Fruit fly (Drosophila melanogaster): ENCODE data around the gene nab.

Gene nab

dm6 chr3L:4133724-4134678 lies 26.7 kb downstream of the nab start, which contains the start of gene ens (continued):
- TF ChIP-seq Ets97D (GFP tag; optimal IDR thresholded peaks at IDR 0.05): peak; percentile 28
- TF ChIP-seq cg (GFP tag; optimal IDR thresholded peaks at IDR 0.05): peak; percentile 88
- TF ChIP-seq Hsf (GFP tag; optimal IDR thresholded peaks at IDR 0.05): no peak
- TF ChIP-seq CG10321 (GFP tag; IDR thresholded peaks at IDR 0.05): 0 out of 2 replicates have a peak, but pooled peaks have one; percentile 21
- TF ChIP-seq Nf-YB (GFP tag; optimal IDR thresholded peaks at IDR 0.05): no peak
- TF ChIP-seq B-H1 (GFP tag; IDR thresholded peaks at IDR 0.05): no peak
- no peak for TF ChIP-seq jigr1 (GFP tag; IDR thresholded peaks at IDR 0.05)
- peak; percentile 39 for TF ChIP-seq CG17186 (GFP tag; optimal IDR thresholded peaks at IDR 0.05)
- TF ChIP-seq CG14965 (GFP tag; optimal IDR thresholded peaks at IDR 0.05; ENCODE audit: borderline replicate concordance): no peak
- TF ChIP-seq CG10431 (GFP tag; optimal IDR thresholded peaks at IDR 0.05): peak; percentile 45
- peak; percentile 9 for TF ChIP-seq ac (GFP tag; optimal IDR thresholded peaks at IDR 0.05)
- TF ChIP-seq gfzf (GFP tag; optimal IDR thresholded peaks at IDR 0.05): peak; percentile 91
- TF ChIP-seq zfh2 (GFP tag; optimal IDR thresholded peaks at IDR 0.05): no peak
- TF ChIP-seq CG34376 (GFP tag; optimal IDR thresholded peaks at IDR 0.05): peak; percentile 21
- TF ChIP-seq chm (GFP tag; IDR thresholded peaks at IDR 0.05): peak; percentile 10; the same call in 1 of the 2 replicates
- peak; percentile 82 for TF ChIP-seq sens (GFP tag)
- TF ChIP-seq pzg (GFP tag; optimal IDR thresholded peaks at IDR 0.05): peak; percentile 79
- TF ChIP-seq CG1602 (GFP tag; optimal IDR thresholded peaks at IDR 0.05): no peak
- no peak for TF ChIP-seq E2f1 (GFP tag; IDR thresholded peaks at IDR 0.05)
- peak; percentile 22 for TF ChIP-seq CG12299 (tag; optimal IDR thresholded peaks at IDR 0.05)
- peak; percentile 79 for TF ChIP-seq CG13894 (tag; optimal IDR thresholded peaks at IDR 0.05)
- no peak for TF ChIP-seq Nf-YA (GFP tag; IDR thresholded peaks at IDR 0.05)
- peak; percentile 51 for TF ChIP-seq Bgb (GFP tag; IDR thresholded peaks at IDR 0.05; ENCODE audit: partially characterized antibody)
- no peak for TF ChIP-seq CG10462 (GFP tag; optimal IDR thresholded peaks at IDR 0.05)
- peak; percentile 27 for TF ChIP-seq Fer1 (GFP tag; optimal IDR thresholded peaks at IDR 0.05)
- no peak for TF ChIP-seq Chrac-16 (GFP tag; optimal IDR thresholded peaks at IDR 0.05)
- TF ChIP-seq CG34422 (GFP tag; IDR thresholded peaks at IDR 0.05): no peak; the same call in 2 of the 3 replicates
- TF ChIP-seq Sry-β (GFP tag; optimal IDR thresholded peaks at IDR 0.05): no peak
- TF ChIP-seq CG10209 (GFP tag; optimal IDR thresholded peaks at IDR 0.05): no peak
- TF ChIP-seq gcm (GFP tag; optimal IDR thresholded peaks at IDR 0.05): no peak
- TF ChIP-seq Dad (GFP tag; optimal IDR thresholded peaks at IDR 0.05): no peak
- TF ChIP-seq az2 (GFP tag; optimal IDR thresholded peaks at IDR 0.05): no peak
- TF ChIP-seq HmgZ (tag; optimal IDR thresholded peaks at IDR 0.05): peak; percentile 6
- TF ChIP-seq Kr (GFP tag; optimal IDR thresholded peaks at IDR 0.05): no peak
- TF ChIP-seq lilli (GFP tag; optimal IDR thresholded peaks at IDR 0.05): no peak
- TF ChIP-seq ATbp (GFP tag; optimal IDR thresholded peaks at IDR 0.05): no peak
- TF ChIP-seq CG4617 (GFP tag; optimal IDR thresholded peaks at IDR 0.05; ENCODE audit: borderline replicate concordance): peak; percentile 93
- peak; percentile 5 for TF ChIP-seq grau (tag; optimal IDR thresholded peaks at IDR 0.05)
- TF ChIP-seq CG6654 (GFP tag; optimal IDR thresholded peaks at IDR 0.05): no peak
- peak; percentile 69 to 93 for TF ChIP-seq Trl (optimal IDR thresholded peaks at IDR 0.05)
- no peak for TF ChIP-seq Trl (GFP tag; optimal IDR thresholded peaks at IDR 0.05)
- 0 out of 2 replicates have a peak, but pooled peaks have one; percentile 21 for TF ChIP-seq Rfx (GFP tag; IDR thresholded peaks at IDR 0.05)
- peak; percentile 2 for TF ChIP-seq CG10267 (tag; optimal IDR thresholded peaks at IDR 0.05)
- TF ChIP-seq so (GFP tag; IDR thresholded peaks at IDR 0.05): no peak
- no peak for TF ChIP-seq ttk (GFP tag; IDR thresholded peaks at IDR 0.05)
- TF ChIP-seq MESR4 (GFP tag; optimal IDR thresholded peaks at IDR 0.05): peak; percentile 94
- TF ChIP-seq shn (GFP tag; optimal IDR thresholded peaks at IDR 0.05): no peak
- TF ChIP-seq klu (GFP tag; IDR thresholded peaks at IDR 0.05): no peak
- TF ChIP-seq sug (tag; optimal IDR thresholded peaks at IDR 0.05): peak; percentile 36

Measured in whole organism, embryonic.